Worm (Caenorhabditis elegans) whole organism, young adult: ENCODE data around the gene pbo-6.
A peak's percentile ranks its signal among the peaks of the same experiment; 100 is the strongest.

Experiments
- D2030.7 ChIP-seq: fragments of 200-800 bp; sonication (Bioruptor generic); IDR thresholded peaks from 2 replicates; pipeline ENCODE4 v1.3.6; 2022; ENCODE audit warnings: missing genetic modification reagents, missing genetic modification characterization, missing compliant biosample characterization
- F22D6.2 ChIP-seq: sonication (generic microtip); optimal IDR thresholded peaks from 2 replicates; lab custom pipeline; 2016; ENCODE audit warnings: mild to moderate bottlenecking, missing genetic modification characterization, missing compliant biosample characterization
- F23B12.7 ChIP-seq: sonication (generic microtip); optimal IDR thresholded peaks from 2 replicates; lab custom pipeline; 2017; ENCODE audit warnings: missing genetic modification characterization, mild to moderate bottlenecking, missing compliant biosample characterization, antibody characterized with exemption, moderate library complexity; ENCODE audit not compliant: insufficient read depth
- F33H1.4 ChIP-seq: fragments of 200-800 bp; sonication (Bioruptor generic); IDR thresholded peaks from 2 replicates; pipeline ENCODE4 v1.3.6; 2022; ENCODE audit warnings: missing genetic modification reagents, missing genetic modification characterization, missing compliant biosample characterization
- F37B4.10 ChIP-seq: fragments of 200-800 bp; sonication (Bioruptor generic); IDR thresholded peaks from 2 replicates; pipeline ENCODE4 v1.3.6; 2022; ENCODE audit warnings: missing genetic modification characterization, missing compliant biosample characterization
- F55B11.4 ChIP-seq: sonication (generic microtip); optimal IDR thresholded peaks from 2 replicates; lab custom pipeline; 2016; ENCODE audit warnings: missing compliant biosample characterization, missing genetic modification characterization, borderline replicate concordance; ENCODE audit not compliant: insufficient read depth
- K12H6.12 ChIP-seq: fragments of 200-800 bp; sonication (Bioruptor generic); optimal IDR thresholded peaks from 2 replicates; lab custom pipeline; 2018; ENCODE audit warnings: mild to moderate bottlenecking, missing genetic modification characterization, missing compliant biosample characterization
- Y53G8AR.9 ChIP-seq: fragments of 200-800 bp; sonication (Bioruptor generic); conservative IDR thresholded peaks from 2 replicates; pipeline ENCODE4 v1.3.6; 2022; ENCODE audit warnings: missing genetic modification reagents, missing genetic modification characterization, missing compliant biosample characterization
- Y67H2A.10 ChIP-seq: fragments of 200-800 bp; sonication (Bioruptor generic); conservative IDR thresholded peaks from 2 replicates; pipeline ENCODE4 v1.3.6; 2022; ENCODE audit warnings: missing genetic modification reagents, missing genetic modification characterization, missing compliant biosample characterization
- Y79H2A.3 ChIP-seq: fragments of 200-800 bp; sonication (Bioruptor generic); conservative IDR thresholded peaks from 2 replicates; pipeline ENCODE4 v1.3.6; 2022; ENCODE audit warnings: missing genetic modification reagents, missing genetic modification characterization, missing compliant biosample characterization
- aptf-2 ChIP-seq: fragments of 200-800 bp; sonication (Bioruptor generic); conservative IDR thresholded peaks from 2 replicates; pipeline ENCODE4 v1.3.6; 2022; ENCODE audit warnings: missing genetic modification reagents, missing genetic modification characterization, missing compliant biosample characterization
- atf-7 ChIP-seq: sonication (generic microtip); optimal IDR thresholded peaks from 2 replicates; lab custom pipeline; 2017; ENCODE audit warnings: mild to moderate bottlenecking, missing genetic modification characterization, missing compliant biosample characterization
- ccch-3 ChIP-seq: fragments of 200-800 bp; sonication (Bioruptor generic); optimal IDR thresholded peaks from 2 replicates; lab custom pipeline; 2018; ENCODE audit warnings: mild to moderate bottlenecking, missing genetic modification characterization, missing compliant biosample characterization
- cebp-1 ChIP-seq, 2 experiments: fragments of 200-800 bp in 1 of 2; sonication (Bioruptor generic) in 1 of 2; sonication (generic microtip) in 1 of 2; IDR thresholded peaks in 1 of 2; optimal IDR thresholded peaks in 1 of 2; 2 replicates each; pipeline versions ENCODE4 v1.3.6 to Lab custom; 2017 to 2022; ENCODE audit warnings: missing compliant biosample characterization in 2 of 2, missing genetic modification characterization in 2 of 2, mild to moderate bottlenecking in 1 of 2, missing genetic modification reagents in 1 of 2, moderate library complexity in 1 of 2
- efl-1 ChIP-seq: fragments of 150-350 bp; optimal IDR thresholded peaks from 2 replicates; lab custom pipeline; 2014; ENCODE audit warnings: missing biosample characterization, missing genetic modification reagents, missing genetic modification characterization
- gei-17 ChIP-seq: fragments of 200-800 bp; sonication (Bioruptor generic); optimal IDR thresholded peaks from 2 replicates; lab custom pipeline; 2018; ENCODE audit warnings: mild to moderate bottlenecking, missing genetic modification characterization, missing compliant biosample characterization
- hmg-1.2 ChIP-seq: fragments of 200-800 bp; sonication (Bioruptor generic); IDR thresholded peaks from 2 replicates; pipeline ENCODE4 v1.3.6; 2022; ENCODE audit warnings: missing genetic modification reagents, missing genetic modification characterization, missing compliant biosample characterization
- lag-1 ChIP-seq: fragments of 200-800 bp; sonication (Bioruptor generic); IDR thresholded peaks from 2 replicates; pipeline ENCODE4 v1.3.6; 2022; ENCODE audit warnings: missing genetic modification reagents, missing genetic modification characterization, missing compliant biosample characterization
- lin-26 ChIP-seq: fragments of 200-800 bp; sonication (Bioruptor generic); IDR thresholded peaks from 2 replicates; pipeline ENCODE4 v1.3.6; 2022; ENCODE audit warnings: missing genetic modification reagents, missing genetic modification characterization, missing compliant biosample characterization
- lin-40 ChIP-seq: sonication (generic microtip); optimal IDR thresholded peaks from 2 replicates; lab custom pipeline; 2016; ENCODE audit warnings: missing genetic modification characterization, mild to moderate bottlenecking, missing compliant biosample characterization, missing genotype, missing genetic modification reagents
- lsy-27 ChIP-seq: sonication (generic microtip); optimal IDR thresholded peaks from 2 replicates; lab custom pipeline; 2017; ENCODE audit warnings: missing genetic modification characterization, mild to moderate bottlenecking, missing compliant biosample characterization, antibody characterized with exemption, missing genotype, borderline replicate concordance; ENCODE audit not compliant: insufficient read depth
- madf-10 ChIP-seq: sonication (generic microtip); optimal IDR thresholded peaks from 2 replicates; lab custom pipeline; 2016; ENCODE audit warnings: mild to moderate bottlenecking, missing genetic modification characterization, missing compliant biosample characterization
- mcd-1 ChIP-seq: fragments of 200-800 bp; sonication (Bioruptor generic); IDR thresholded peaks from 2 replicates; pipeline ENCODE4 v1.3.6; 2022; ENCODE audit warnings: missing genetic modification reagents, missing genetic modification characterization, missing compliant biosample characterization
- nhr-80 ChIP-seq: sonication (generic microtip); optimal IDR thresholded peaks from 2 replicates; lab custom pipeline; 2016; ENCODE audit warnings: missing genetic modification characterization, missing compliant biosample characterization
- nhr-90 ChIP-seq: sonication (generic microtip); optimal IDR thresholded peaks from 2 replicates; lab custom pipeline; 2016; ENCODE audit warnings: missing genotype, mild to moderate bottlenecking, missing genetic modification characterization, missing compliant biosample characterization
- rcor-1 ChIP-seq: fragments of 200-800 bp; sonication (Bioruptor generic); IDR thresholded peaks from 2 replicates; pipeline ENCODE4 v1.3.6; 2022; ENCODE audit warnings: missing genetic modification reagents, missing genetic modification characterization, missing compliant biosample characterization
- rec-8 ChIP-seq, 2 experiments: sonication (generic microtip); optimal IDR thresholded peaks; 2 replicates each; lab custom pipeline; 2016; ENCODE audit warnings: mild to moderate bottlenecking in 2 of 2, missing genetic modification characterization in 2 of 2, missing genetic modification reagents in 2 of 2, missing genotype in 2 of 2, missing biosample characterization in 1 of 2, missing compliant biosample characterization in 1 of 2, moderate library complexity in 1 of 2
- repo-1 ChIP-seq: sonication (generic microtip); optimal IDR thresholded peaks from 2 replicates; lab custom pipeline; 2017; ENCODE audit warnings: mild to moderate bottlenecking, missing genetic modification characterization, missing compliant biosample characterization
- rpc-1 ChIP-seq, 2 experiments: fragments of 150-350 bp in 1 of 2; sonication (generic microtip) in 1 of 2; optimal IDR thresholded peaks; 2 replicates each; lab custom pipeline; 2014 to 2018; ENCODE audit warnings: missing biosample characterization in 1 of 2, missing genetic modification characterization in 1 of 2, missing genetic modification reagents in 1 of 2, missing genotype in 1 of 2
- sdz-38 ChIP-seq: sonication (generic microtip); optimal IDR thresholded peaks from 2 replicates; lab custom pipeline; 2016; ENCODE audit warnings: missing genotype, missing genetic modification characterization, missing compliant biosample characterization
- sea-2 ChIP-seq: fragments of 200-800 bp; sonication (Bioruptor generic); IDR thresholded peaks from 2 replicates; pipeline ENCODE4 v1.3.6; 2022; ENCODE audit warnings: missing genetic modification characterization, missing compliant biosample characterization
- snpc-4 ChIP-seq, 5 experiments: fragments of 150-350 bp in 1 of 5; sonication (generic microtip) in 4 of 5; optimal IDR thresholded peaks; 2 replicates each; lab custom pipeline; 2014 to 2018; ENCODE audit warnings: missing genetic modification characterization in 5 of 5, missing biosample characterization in 3 of 5, antibody characterized with exemption in 2 of 5, mild to moderate bottlenecking in 2 of 5, missing compliant biosample characterization in 2 of 5, missing genotype in 2 of 5, moderate library complexity in 2 of 5, missing genetic modification reagents in 1 of 5
- sptf-2 ChIP-seq: fragments of 200-800 bp; sonication (Bioruptor generic); optimal IDR thresholded peaks from 2 replicates; lab custom pipeline; 2018; ENCODE audit warnings: mild to moderate bottlenecking, missing genetic modification characterization, missing compliant biosample characterization
- unc-130 ChIP-seq: sonication (generic microtip); optimal IDR thresholded peaks from 2 replicates; lab custom pipeline; 2016; ENCODE audit warnings: missing genetic modification reagents, missing genetic modification characterization, missing compliant biosample characterization
- ztf-3 ChIP-seq: fragments of 200-800 bp; sonication (Bioruptor generic); optimal IDR thresholded peaks from 2 replicates; lab custom pipeline; 2018; ENCODE audit warnings: mild to moderate bottlenecking, missing genetic modification characterization, missing compliant biosample characterization

The pbo-6 gene

ce11 chrX:17426712-17427111 is 2.1 kb upstream of the pbo-6 start:
- TF ChIP-seq efl-1 (GFP tag; lab: Kevin White, UChicago) = no peak
- no peak for TF ChIP-seq F37B4.10 (GFP tag; lab: Robert Waterston, UW)
- no peak for TF ChIP-seq sdz-38
- no peak for TF ChIP-seq K12H6.12 (tag; lab: Kevin White, UChicago)
- no peak for TF ChIP-seq lin-40 (tag; lab: Kevin White, UChicago)
- no peak for TF ChIP-seq aptf-2
- no peak for TF ChIP-seq atf-7 (tag; lab: Kevin White, UChicago)
- no peak for TF ChIP-seq sptf-2 (GFP tag; lab: Kevin White, UChicago)
- TF ChIP-seq F55B11.4 (tag; lab: Kevin White, UChicago) = no peak

DNA sequence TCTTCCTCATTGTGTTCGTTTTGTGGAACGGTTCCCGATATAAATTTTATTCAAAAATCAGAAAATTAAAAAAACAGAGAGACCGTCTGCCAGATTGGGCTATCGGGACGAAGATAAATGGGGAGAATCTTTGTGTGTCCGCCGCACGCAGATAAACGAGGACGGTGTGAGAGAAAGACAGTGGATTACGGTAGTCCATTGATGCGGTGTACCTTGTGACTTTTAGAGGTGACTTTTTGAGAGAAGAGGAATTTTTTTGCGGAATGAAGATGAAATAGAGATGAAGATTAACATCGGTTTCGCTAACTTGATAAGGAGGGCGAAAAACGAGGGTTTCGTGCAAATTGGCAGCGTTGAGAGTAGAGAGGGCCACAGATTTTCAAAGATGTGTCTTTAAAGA is 1.1 kb upstream of the pbo-6 start:
- no peak for TF ChIP-seq sea-2
- TF ChIP-seq lin-26 = 0 out of 2 replicates have a peak, but pooled peaks have one; percentile 30
- TF ChIP-seq Y67H2A.10 (GFP tag; lab: Robert Waterston, UW) = no peak
- no peak for TF ChIP-seq efl-1 (GFP tag; lab: Kevin White, UChicago)

ce11 chrX:17434234-17434633 is 5.4 kb downstream of the pbo-6 start, which contains the start of gene fubl-3:
Gene fubl-3 (plus strand): TSS chrX:17434445.
- TF ChIP-seq cebp-1 (GFP tag; IDR thresholded peaks at IDR 0.05; lab: Robert Waterston, UW) (no peak), cebp-1 (tag; optimal IDR thresholded peaks at IDR 0.05; lab: Kevin White, UChicago) (no peak), nhr-90 (tag; lab: Kevin White, UChicago) (no peak), rcor-1 (GFP tag; lab: Robert Waterston, UW) (no peak), sptf-2 (GFP tag; lab: Kevin White, UChicago) (no peak), rec-8 (tag; optimal IDR thresholded peaks at IDR 0.05; lab: Kevin White, UChicago) (no peak), mcd-1 (GFP tag; lab: Robert Waterston, UW) (no peak), madf-10 (tag; lab: Kevin White, UChicago) (peak; percentile 57), F22D6.2 (tag; lab: Kevin White, UChicago) (no peak), F33H1.4 (peak; percentile 31; the same call in 1 of the 2 replicates), F37B4.10 (GFP tag; lab: Robert Waterston, UW) (no peak), nhr-80 (peak; percentile 13), hmg-1.2 (GFP tag; lab: Robert Waterston, UW) (peak; percentile 33; the same call in 1 of the 2 replicates), D2030.7 (GFP tag; lab: Robert Waterston, UW) (no peak), unc-130 (no peak), F23B12.7 (tag; lab: Kevin White, UChicago) (no peak), Y53G8AR.9 (GFP tag; lab: Robert Waterston, UW) (no peak), snpc-4 (GFP tag; optimal IDR thresholded peaks at IDR 0.05; lab: Kevin White, UChicago) (peak; percentile 17), snpc-4 (tag; optimal IDR thresholded peaks at IDR 0.05; lab: Kevin White, UChicago) (peak in 2 of 4 experiments; percentile 66 to 77), ztf-3 (GFP tag; lab: Kevin White, UChicago) (no peak), repo-1 (tag; lab: Kevin White, UChicago) (no peak), gei-17 (GFP tag; lab: Kevin White, UChicago) (no peak), Y79H2A.3 (no peak), rpc-1 (optimal IDR thresholded peaks at IDR 0.05; lab: Kevin White, UChicago) (no peak), rpc-1 (tag; optimal IDR thresholded peaks at IDR 0.05; lab: Kevin White, UChicago) (no peak), lsy-27 (no peak), K12H6.12 (tag; lab: Kevin White, UChicago) (no peak), ccch-3 (GFP tag; lab: Kevin White, UChicago) (no peak), lag-1 (GFP tag; lab: Robert Waterston, UW) (no peak), atf-7 (tag; lab: Kevin White, UChicago) (no peak)
